Worm (Caenorhabditis elegans) whole organism, young adult: ENCODE data around the gene nspb-11.

ENCODE experiments used
- B0035.1 ChIP-seq: sonication (generic microtip); optimal IDR thresholded peaks from 2 replicates; lab custom pipeline; 2016; ENCODE audit warnings: missing genetic modification characterization, mild to moderate bottlenecking, missing compliant biosample characterization, missing genotype, missing genetic modification reagents
- Y53F4B.3 ChIP-seq: fragments of 200-800 bp; sonication (Bioruptor generic); IDR thresholded peaks from 2 replicates; pipeline ENCODE4 v1.3.6; 2022; ENCODE audit warnings: missing genetic modification reagents, missing genetic modification characterization, missing compliant biosample characterization
- Y67H2A.10 ChIP-seq: fragments of 200-800 bp; sonication (Bioruptor generic); conservative IDR thresholded peaks from 2 replicates; pipeline ENCODE4 v1.3.6; 2022; ENCODE audit warnings: missing genetic modification reagents, missing genetic modification characterization, missing compliant biosample characterization
- aptf-2 ChIP-seq: fragments of 200-800 bp; sonication (Bioruptor generic); conservative IDR thresholded peaks from 2 replicates; pipeline ENCODE4 v1.3.6; 2022; ENCODE audit warnings: missing genetic modification reagents, missing genetic modification characterization, missing compliant biosample characterization
- ccch-3 ChIP-seq: fragments of 200-800 bp; sonication (Bioruptor generic); optimal IDR thresholded peaks from 2 replicates; lab custom pipeline; 2018; ENCODE audit warnings: mild to moderate bottlenecking, missing genetic modification characterization, missing compliant biosample characterization
- ceh-58 ChIP-seq: fragments of 200-800 bp; sonication (Bioruptor generic); IDR thresholded peaks from 2 replicates; pipeline ENCODE4 v1.3.6; 2022; ENCODE audit warnings: missing genetic modification characterization, missing compliant biosample characterization
- ceh-79 ChIP-seq: sonication (generic microtip); optimal IDR thresholded peaks from 2 replicates; lab custom pipeline; 2017; ENCODE audit warnings: mild to moderate bottlenecking, missing genetic modification characterization, missing compliant biosample characterization
- ceh-91 ChIP-seq: fragments of 200-800 bp; sonication (Bioruptor generic); IDR thresholded peaks from 2 replicates; pipeline ENCODE4 v1.3.6; 2022; ENCODE audit warnings: missing genetic modification reagents, missing genetic modification characterization, missing compliant biosample characterization
- fkh-3 ChIP-seq: sonication (generic microtip); optimal IDR thresholded peaks from 2 replicates; lab custom pipeline; 2016; ENCODE audit warnings: mild to moderate bottlenecking, missing genetic modification characterization, missing compliant biosample characterization
- hlh-26 ChIP-seq: fragments of 200-800 bp; sonication (Bioruptor generic); conservative IDR thresholded peaks from 2 replicates; pipeline ENCODE4 v1.3.6; 2022; ENCODE audit warnings: missing genetic modification reagents, missing genetic modification characterization, missing compliant biosample characterization
- hmg-1.2 ChIP-seq: fragments of 200-800 bp; sonication (Bioruptor generic); IDR thresholded peaks from 2 replicates; pipeline ENCODE4 v1.3.6; 2022; ENCODE audit warnings: missing genetic modification reagents, missing genetic modification characterization, missing compliant biosample characterization
- lag-1 ChIP-seq: fragments of 200-800 bp; sonication (Bioruptor generic); IDR thresholded peaks from 2 replicates; pipeline ENCODE4 v1.3.6; 2022; ENCODE audit warnings: missing genetic modification reagents, missing genetic modification characterization, missing compliant biosample characterization
- lir-1 ChIP-seq: fragments of 200-800 bp; sonication (Bioruptor generic); conservative IDR thresholded peaks from 2 replicates; pipeline ENCODE4 v1.3.6; 2022; ENCODE audit warnings: missing genetic modification reagents, missing genetic modification characterization, missing compliant biosample characterization
- ztf-26 ChIP-seq: sonication (generic microtip); optimal IDR thresholded peaks from 2 replicates; lab custom pipeline; 2017; ENCODE audit warnings: missing genetic modification characterization, missing compliant biosample characterization

nspb-11 gene

ce11 chrII:12954670-12955069 is 47.5 kb downstream of the nspb-11 start, which contains the start of the genes Y38F1A.1 and Y38F1A.2:
Y38F1A.1 (minus strand) TSS chrII:12954770.
Y38F1A.2 (plus strand) TSS chrII:12954958.
- TF ChIP-seq ceh-58 (GFP tag; lab: Robert Waterston, UW): no peak
- TF ChIP-seq aptf-2 (GFP tag; lab: Robert Waterston, UW): no peak
- no peak for TF ChIP-seq Y67H2A.10 (GFP tag; lab: Robert Waterston, UW)
- no peak for TF ChIP-seq ceh-91 (GFP tag; lab: Robert Waterston, UW)
- TF ChIP-seq ceh-79 (tag; lab: Kevin White, UChicago): no peak
- no peak for TF ChIP-seq fkh-3 (tag; lab: Kevin White, UChicago)
- TF ChIP-seq ztf-26 (tag; lab: Kevin White, UChicago): no peak
- TF ChIP-seq lag-1 (GFP tag; lab: Robert Waterston, UW): no peak
- TF ChIP-seq Y53F4B.3 (GFP tag; lab: Robert Waterston, UW): no peak
- no peak for TF ChIP-seq ccch-3
- TF ChIP-seq lir-1 (GFP tag; lab: Robert Waterston, UW): no peak
- TF ChIP-seq hmg-1.2 (GFP tag; lab: Robert Waterston, UW): no peak
- TF ChIP-seq hlh-26: no peak
- no peak for TF ChIP-seq B0035.1 (tag; lab: Kevin White, UChicago)
